Fruit fly (Drosophila melanogaster): ENCODE measurements around the gene CG3164.

CG3164 gene

DNA sequence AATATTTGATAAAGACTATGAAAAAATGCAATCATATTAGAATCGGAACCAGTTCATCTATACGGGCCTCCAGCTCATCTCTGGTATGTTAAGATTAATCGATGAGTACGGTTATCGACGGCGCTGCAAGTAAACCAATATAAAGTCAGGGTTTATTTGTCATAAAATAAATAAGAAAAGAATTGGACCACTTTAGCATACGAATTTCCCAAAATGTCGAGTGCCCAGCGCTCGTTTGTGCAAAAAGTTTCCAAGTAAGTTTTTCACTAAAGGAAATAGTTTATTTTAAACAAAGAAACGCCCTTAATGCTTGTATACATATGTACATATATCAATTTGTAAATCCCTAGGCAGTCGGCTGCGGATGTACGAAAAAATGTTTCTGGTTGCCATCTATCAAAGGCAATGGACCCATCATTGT lies 35.9 kb downstream of the CG3164 start, which contains the start of gene Zir (continued):
- TF ChIP-seq Dref (GFP tag; IDR thresholded peaks at IDR 0.05) (peak; percentile 72), row (GFP tag; IDR thresholded peaks at IDR 0.05) (peak; percentile 83), her (GFP tag; optimal IDR thresholded peaks at IDR 0.05) (no peak), Dll (GFP tag; IDR thresholded peaks at IDR 0.05; ENCODE audit: partially characterized antibody) (peak; percentile 66; the same call in 2 of the 4 replicates), C15 (GFP tag; IDR thresholded peaks at IDR 0.05) (no peak), CG10959 (GFP tag; IDR thresholded peaks at IDR 0.05) (no peak), CG13296 (GFP tag; optimal IDR thresholded peaks at IDR 0.05) (peak; percentile 43), Dad (GFP tag; optimal IDR thresholded peaks at IDR 0.05) (no peak), Hand (GFP tag; optimal IDR thresholded peaks at IDR 0.05) (no peak), gce (GFP tag; IDR thresholded peaks at IDR 0.05) (no peak), Hmx (GFP tag; optimal IDR thresholded peaks at IDR 0.05) (no peak), Atf3 (GFP tag; optimal IDR thresholded peaks at IDR 0.05) (no peak), scrt (GFP tag; optimal IDR thresholded peaks at IDR 0.05) (no peak), ems (GFP tag; optimal IDR thresholded peaks at IDR 0.05) (no peak), pan (optimal IDR thresholded peaks at IDR 0.05) (no peak), pan (GFP tag; optimal IDR thresholded peaks at IDR 0.05 in 1 of 2, IDR thresholded peaks at IDR 0.05 in 1 of 2) (no peak), twi (tag; optimal IDR thresholded peaks at IDR 0.05) (no peak), CG10274 (GFP tag; optimal IDR thresholded peaks at IDR 0.05) (no peak), CG3407 (GFP tag; optimal IDR thresholded peaks at IDR 0.05) (no peak), Oli (tag; optimal IDR thresholded peaks at IDR 0.05) (no peak), lilli (GFP tag; optimal IDR thresholded peaks at IDR 0.05) (no peak), dysf (GFP tag; IDR thresholded peaks at IDR 0.05) (no peak), CG31441 (GFP tag; IDR thresholded peaks at IDR 0.05) (no peak), CG14441 (GFP tag; IDR thresholded peaks at IDR 0.05) (no peak), CG9215 (GFP tag; IDR thresholded peaks at IDR 0.05) (no peak), Hmr (GFP tag; optimal IDR thresholded peaks at IDR 0.05) (no peak), lbe (GFP tag; optimal IDR thresholded peaks at IDR 0.05) (no peak), bcd (GFP tag; optimal IDR thresholded peaks at IDR 0.05) (no peak), Bgb (GFP tag; IDR thresholded peaks at IDR 0.05; ENCODE audit: partially characterized antibody) (peak; percentile 78), CG7357 (GFP tag; IDR thresholded peaks at IDR 0.05) (no peak), trh (GFP tag; optimal IDR thresholded peaks at IDR 0.05) (no peak), NFAT (GFP tag; IDR thresholded peaks at IDR 0.05) (no peak), mirr (GFP tag; optimal IDR thresholded peaks at IDR 0.05) (no peak), Lim3 (GFP tag; IDR thresholded peaks at IDR 0.05) (no peak), CG34422 (GFP tag; IDR thresholded peaks at IDR 0.05) (no peak), phol (tag; optimal IDR thresholded peaks at IDR 0.05) (no peak), lmd (GFP tag; IDR thresholded peaks at IDR 0.05) (no peak), CG13287 (GFP tag; IDR thresholded peaks at IDR 0.05; ENCODE audit: partially characterized antibody) (peak; percentile 80), Poxn (GFP tag; IDR thresholded peaks at IDR 0.05) (no peak), CG3281 (GFP tag; optimal IDR thresholded peaks at IDR 0.05) (no peak), CG4360 (GFP tag; IDR thresholded peaks at IDR 0.05) (no peak), esg (GFP tag; conservative IDR thresholded peaks at IDR 0.05) (no peak), CG10565 (GFP tag; optimal IDR thresholded peaks at IDR 0.05) (no peak), sens-2 (GFP tag; IDR thresholded peaks at IDR 0.05) (no peak), D19A (tag; optimal IDR thresholded peaks at IDR 0.05) (no peak), Hsf (GFP tag; optimal IDR thresholded peaks at IDR 0.05) (no peak), CG10654 (GFP tag; optimal IDR thresholded peaks at IDR 0.05) (no peak), CoRest (tag; optimal IDR thresholded peaks at IDR 0.05) (no peak), fd102C (GFP tag; optimal IDR thresholded peaks at IDR 0.05) (no peak), CG9932 (GFP tag; IDR thresholded peaks at IDR 0.05) (no peak), Gug (GFP tag; IDR thresholded peaks at IDR 0.05) (no peak), CHES-1-like (GFP tag; optimal IDR thresholded peaks at IDR 0.05) (no peak), Hr78 (GFP tag; optimal IDR thresholded peaks at IDR 0.05) (no peak)

Measured in whole organism, embryonic.